Fruit fly (Drosophila melanogaster) whole organism, embryonic: Measurements from ENCODE around the gene CG34030.

Experiments used
- BEAF-32 ChIP-seq: fragments of 200-800 bp; sonication (Bioruptor generic); optimal IDR thresholded peaks from 3 replicates; lab custom pipeline; 2017; ENCODE audit warnings: missing biosample characterization, missing genetic modification characterization, mild to moderate bottlenecking, moderate library complexity, missing genetic modification reagents
- BtbVII ChIP-seq: fragments of 200-800 bp; sonication (Bioruptor generic); optimal IDR thresholded peaks from 3 replicates; lab custom pipeline; 2017; ENCODE audit warnings: missing biosample characterization, mild to moderate bottlenecking, missing genetic modification characterization
- C15 ChIP-seq: fragments of 200-800 bp; sonication (Bioruptor generic); IDR thresholded peaks from 3 replicates; pipeline ENCODE4 v1.3.6; 2022; ENCODE audit warnings: missing biosample characterization, missing genetic modification characterization
- CG10462 ChIP-seq: fragments of 200-800 bp; sonication (Bioruptor generic); optimal IDR thresholded peaks from 2 replicates; lab custom pipeline; 2016; ENCODE audit warnings: missing biosample characterization, missing genetic modification characterization
- CG10654 ChIP-seq: fragments of 200-800 bp; sonication (Bioruptor generic); optimal IDR thresholded peaks from 2 replicates; lab custom pipeline; 2016; ENCODE audit warnings: missing biosample characterization, missing genetic modification characterization
- CG11504 ChIP-seq: fragments of 200-800 bp; sonication (Bioruptor generic); optimal IDR thresholded peaks from 3 replicates; lab custom pipeline; 2019; ENCODE audit warnings: missing biosample characterization, mild to moderate bottlenecking, missing genetic modification characterization, moderate library complexity
- CG15011 ChIP-seq: fragments of 200-800 bp; sonication (Bioruptor generic); optimal IDR thresholded peaks from 3 replicates; lab custom pipeline; 2018; ENCODE audit warnings: missing biosample characterization, mild to moderate bottlenecking, missing genetic modification characterization
- CG15479 ChIP-seq: fragments of 200-800 bp; sonication (Bioruptor generic); optimal IDR thresholded peaks from 3 replicates; lab custom pipeline; 2019; ENCODE audit warnings: missing biosample characterization, mild to moderate bottlenecking, missing genetic modification characterization, moderate library complexity
- CG2116 ChIP-seq: fragments of 200-800 bp; sonication (Bioruptor generic); optimal IDR thresholded peaks from 3 replicates; lab custom pipeline; 2018; ENCODE audit warnings: missing biosample characterization, mild to moderate bottlenecking, missing genetic modification characterization
- CG2202 ChIP-seq: fragments of 200-800 bp; sonication (Bioruptor generic); optimal IDR thresholded peaks from 2 replicates; lab custom pipeline; 2018; ENCODE audit warnings: missing biosample characterization, mild to moderate bottlenecking, missing genetic modification characterization
- CG2678 ChIP-seq: fragments of 200-800 bp; sonication (Bioruptor generic); optimal IDR thresholded peaks from 3 replicates; lab custom pipeline; 2019; ENCODE audit warnings: missing biosample characterization, mild to moderate bottlenecking, missing genetic modification characterization, moderate library complexity
- CG2889 ChIP-seq: fragments of 200-800 bp; sonication (Bioruptor generic); IDR thresholded peaks from 3 replicates; pipeline ENCODE4 v1.3.6; 2022; ENCODE audit warnings: missing biosample characterization, missing genetic modification characterization
- CG32772 ChIP-seq: fragments of 200-800 bp; sonication (Bioruptor generic); IDR thresholded peaks from 2 replicates; pipeline ENCODE4 v1.3.6; 2022; ENCODE audit warnings: missing biosample characterization, missing genetic modification characterization
- CG4707 ChIP-seq: fragments of 200-800 bp; sonication (Bioruptor generic); optimal IDR thresholded peaks from 2 replicates; lab custom pipeline; 2018; ENCODE audit warnings: missing biosample characterization, mild to moderate bottlenecking, missing genetic modification characterization, moderate library complexity
- CG4820 ChIP-seq: fragments of 200-800 bp; sonication (Bioruptor generic); optimal IDR thresholded peaks from 3 replicates; lab custom pipeline; 2016; ENCODE audit warnings: missing biosample characterization, missing genetic modification characterization
- CG7372 ChIP-seq: fragments of 200-800 bp; sonication (Bioruptor generic); IDR thresholded peaks from 2 replicates; pipeline ENCODE4 v1.3.6; 2022; ENCODE audit warnings: missing biosample characterization, missing genetic modification characterization
- CG8281 ChIP-seq: fragments of 200-800 bp; sonication (Bioruptor generic); optimal IDR thresholded peaks from 2 replicates; lab custom pipeline; 2018; ENCODE audit warnings: missing biosample characterization, mild to moderate bottlenecking, missing genetic modification characterization, moderate library complexity
- CG9932 ChIP-seq: fragments of 200-800 bp; sonication (Bioruptor generic); IDR thresholded peaks from 2 replicates; pipeline ENCODE4 v1.3.6; 2022; ENCODE audit warnings: missing biosample characterization, missing genetic modification characterization
- CHES-1-like ChIP-seq: fragments of 200-800 bp; sonication (Bioruptor generic); optimal IDR thresholded peaks from 2 replicates; lab custom pipeline; 2016; ENCODE audit warnings: missing biosample characterization, missing genetic modification characterization
- Camta ChIP-seq: fragments of 200-800 bp; sonication (Bioruptor generic); optimal IDR thresholded peaks from 2 replicates; lab custom pipeline; 2016; ENCODE audit warnings: missing biosample characterization, missing genetic modification characterization
- CkIIα-i1 ChIP-seq: fragments of 200-800 bp; sonication (Bioruptor generic); IDR thresholded peaks from 2 replicates; pipeline ENCODE4 v1.3.6; 2022; ENCODE audit warnings: missing biosample characterization, missing genetic modification characterization
- Dfd ChIP-seq, 2 experiments: fragments of >200 bp; optimal IDR thresholded peaks; 2 replicates each; lab custom pipeline; 2017; ENCODE audit warnings: missing biosample characterization in 2 of 2, missing genetic modification characterization in 2 of 2
- Dip2 ChIP-seq: fragments of 200-800 bp; sonication (Bioruptor generic); IDR thresholded peaks from 2 replicates; pipeline ENCODE4 v1.3.6; 2022; ENCODE audit warnings: missing biosample characterization, missing genetic modification characterization
- Ets65A ChIP-seq: fragments of 200-800 bp; sonication (Bioruptor generic); peaks from one replicate; lab custom pipeline; 2016; ENCODE audit warnings: missing biosample characterization, missing genetic modification characterization
- HLHmδ ChIP-seq: fragments of 200-800 bp; sonication (Bioruptor generic); optimal IDR thresholded peaks from 2 replicates; lab custom pipeline; 2018; ENCODE audit warnings: missing biosample characterization, mild to moderate bottlenecking, missing genetic modification characterization, moderate library complexity
- Hr3 ChIP-seq: fragments of 200-800 bp; sonication (Bioruptor generic); optimal IDR thresholded peaks from 3 replicates; lab custom pipeline; 2016; ENCODE audit warnings: missing biosample characterization, missing genetic modification characterization
- MBD-R2 ChIP-seq: fragments of 200-800 bp; sonication (Bioruptor generic); IDR thresholded peaks from 2 replicates; pipeline ENCODE4 v1.3.6; 2022; ENCODE audit warnings: missing biosample characterization, missing genetic modification characterization
- MESR4 ChIP-seq: fragments of 200-800 bp; sonication (Bioruptor generic); optimal IDR thresholded peaks from 2 replicates; lab custom pipeline; 2018; ENCODE audit warnings: missing biosample characterization, mild to moderate bottlenecking, missing genetic modification characterization, moderate library complexity
- Nf-YB ChIP-seq: fragments of 200-800 bp; sonication (Bioruptor generic); optimal IDR thresholded peaks from 3 replicates; lab custom pipeline; 2019; ENCODE audit warnings: missing biosample characterization, mild to moderate bottlenecking, missing genetic modification characterization, moderate library complexity
- Optix ChIP-seq: fragments of 200-800 bp; sonication (Bioruptor generic); IDR thresholded peaks from 3 replicates; pipeline ENCODE4 v1.3.6; 2022; ENCODE audit warnings: missing biosample characterization, missing genetic modification characterization
- Usf ChIP-seq: fragments of 200-800 bp; sonication (Bioruptor generic); optimal IDR thresholded peaks from 2 replicates; lab custom pipeline; 2017; ENCODE audit warnings: missing genotype, missing biosample characterization, missing genetic modification characterization
- bigmax ChIP-seq: fragments of 200-800 bp; sonication (Bioruptor generic); optimal IDR thresholded peaks from 2 replicates; lab custom pipeline; 2018; ENCODE audit warnings: missing biosample characterization, mild to moderate bottlenecking, missing genetic modification characterization
- cas ChIP-seq: fragments of 200-800 bp; sonication (Bioruptor generic); IDR thresholded peaks from 2 replicates; pipeline ENCODE4 v1.3.6; 2022; ENCODE audit warnings: missing biosample characterization, missing genetic modification characterization
- ci ChIP-seq: fragments of 200-800 bp; sonication (Bioruptor generic); IDR thresholded peaks from 3 replicates; pipeline ENCODE4 v1.3.6; 2022; ENCODE audit warnings: missing biosample characterization, missing genetic modification characterization
- gem ChIP-seq: fragments of 200-800 bp; sonication (Bioruptor generic); optimal IDR thresholded peaks from 2 replicates; lab custom pipeline; 2019; ENCODE audit warnings: missing biosample characterization, mild to moderate bottlenecking, missing genetic modification characterization, moderate library complexity
- grau ChIP-seq: fragments of 200-800 bp; optimal IDR thresholded peaks from 3 replicates; lab custom pipeline; 2019; ENCODE audit warnings: missing biosample characterization, mild to moderate bottlenecking, missing genetic modification characterization, moderate library complexity
- hbn ChIP-seq: fragments of 200-800 bp; sonication (Bioruptor generic); IDR thresholded peaks from 2 replicates; pipeline ENCODE4 v1.3.6; 2022; ENCODE audit warnings: missing biosample characterization, missing genetic modification characterization; ENCODE audit not compliant: partially characterized antibody
- ind ChIP-seq: fragments of 200-800 bp; sonication (Bioruptor generic); optimal IDR thresholded peaks from 3 replicates; lab custom pipeline; 2016; ENCODE audit warnings: missing biosample characterization, missing genetic modification characterization
- ken ChIP-seq: fragments of 200-800 bp; sonication (Bioruptor generic); IDR thresholded peaks from 3 replicates; pipeline ENCODE4 v1.3.6; 2022; ENCODE audit warnings: missing biosample characterization, missing genetic modification characterization
- klu ChIP-seq: fragments of 200-800 bp; sonication (Bioruptor generic); IDR thresholded peaks from 2 replicates; pipeline ENCODE4 v1.3.6; 2022; ENCODE audit warnings: missing biosample characterization, missing genetic modification characterization
- lab ChIP-seq: fragments of 200-800 bp; sonication (Bioruptor generic); optimal IDR thresholded peaks from 3 replicates; lab custom pipeline; 2017; ENCODE audit warnings: missing biosample characterization, missing genetic modification characterization, mild to moderate bottlenecking, moderate library complexity, missing genetic modification reagents
- lmd ChIP-seq: fragments of 200-800 bp; sonication (Bioruptor generic); IDR thresholded peaks from 2 replicates; pipeline ENCODE4 v1.3.6; 2022; ENCODE audit warnings: missing biosample characterization, missing genetic modification characterization
- mirr ChIP-seq: fragments of 200-800 bp; sonication (Bioruptor generic); optimal IDR thresholded peaks from 3 replicates; lab custom pipeline; 2018; ENCODE audit warnings: missing biosample characterization, mild to moderate bottlenecking, missing genetic modification characterization
- org-1 ChIP-seq: fragments of 200-800 bp; sonication (Bioruptor generic); optimal IDR thresholded peaks from 2 replicates; lab custom pipeline; 2017; ENCODE audit warnings: missing biosample characterization, missing genetic modification characterization
- peb ChIP-seq: fragments of 200-800 bp; sonication (Bioruptor generic); IDR thresholded peaks from 2 replicates; pipeline ENCODE4 v1.3.6; 2022; ENCODE audit warnings: missing biosample characterization, missing genetic modification characterization
- pnt ChIP-seq: fragments of 200-800 bp; sonication (Bioruptor generic); optimal IDR thresholded peaks from 3 replicates; lab custom pipeline; 2016; ENCODE audit warnings: missing biosample characterization, missing genetic modification characterization
- sc ChIP-seq, 3 experiments: fragments of >200 bp in 2 of 3; fragments of 200-800 bp in 1 of 3; sonication (Bioruptor generic) in 1 of 3; optimal IDR thresholded peaks; 2 replicates in 2 of 3; 3 replicates in 1 of 3; lab custom pipeline; 2017; ENCODE audit warnings: mild to moderate bottlenecking in 1 of 3, missing biosample characterization in 1 of 3, missing genetic modification characterization in 1 of 3, missing genetic modification reagents in 1 of 3
- scrt ChIP-seq: fragments of 200-800 bp; sonication (Bioruptor generic); optimal IDR thresholded peaks from 2 replicates; lab custom pipeline; 2018; ENCODE audit warnings: missing biosample characterization, mild to moderate bottlenecking, missing genetic modification characterization, moderate library complexity
- sens ChIP-seq: fragments of 200-800 bp; sonication (Bioruptor generic); peaks from one replicate; lab custom pipeline; 2016; ENCODE audit warnings: missing biosample characterization, missing genetic modification characterization
- shn ChIP-seq: fragments of 200-800 bp; sonication (Bioruptor generic); optimal IDR thresholded peaks from 3 replicates; lab custom pipeline; 2016; ENCODE audit warnings: missing biosample characterization, missing genetic modification characterization
- unpg ChIP-seq: fragments of 200-800 bp; sonication (Bioruptor generic); optimal IDR thresholded peaks from 3 replicates; lab custom pipeline; 2018; ENCODE audit warnings: missing biosample characterization, mild to moderate bottlenecking, missing genetic modification characterization, moderate library complexity
- yki ChIP-seq: fragments of >200 bp; optimal IDR thresholded peaks from 3 replicates; lab custom pipeline; 2018

CG34030 gene

dm6 chr3L:7087347-7087746 is 12.3 kb upstream of the CG34030 start (continued):
- no peak for TF ChIP-seq MESR4 (GFP tag; lab: Kevin White, UChicago)
- TF ChIP-seq shn (GFP tag; lab: Kevin White, UChicago) = no peak
- TF ChIP-seq CkIIα-i1 (GFP tag; lab: Robert Waterston, UW) = no peak
- TF ChIP-seq pnt (GFP tag; lab: Kevin White, UChicago) = no peak
- TF ChIP-seq ind (GFP tag; lab: Kevin White, UChicago) = no peak
- TF ChIP-seq sc (optimal IDR thresholded peaks at IDR 0.05; lab: Kevin White, UChicago) = no peak
- no peak for TF ChIP-seq sc (GFP tag; optimal IDR thresholded peaks at IDR 0.05; lab: Kevin White, UChicago)
- TF ChIP-seq org-1 = no peak
- no peak for TF ChIP-seq cas (GFP tag; lab: Robert Waterston, UW)
- TF ChIP-seq CG8281 (tag; lab: Kevin White, UChicago) = no peak
- no peak for TF ChIP-seq lab
- peak; percentile 21 for TF ChIP-seq CG2678
- no peak for TF ChIP-seq CG10462 (GFP tag; lab: Kevin White, UChicago)
- TF ChIP-seq CG10654 = no peak
- no peak for TF ChIP-seq unpg
- TF ChIP-seq CG7372 = 0 out of 2 replicates have a peak, but pooled peaks have one; percentile 37
- TF ChIP-seq CG11504 = peak; percentile 39
- TF ChIP-seq grau (tag; lab: Kevin White, UChicago) = no peak
- no peak for TF ChIP-seq CG2202 (tag; lab: Kevin White, UChicago)
- no peak for TF ChIP-seq scrt (GFP tag; lab: Kevin White, UChicago)
- no peak for TF ChIP-seq klu (GFP tag; lab: Robert Waterston, UW)
- TF ChIP-seq hbn = no peak
- no peak for TF ChIP-seq MBD-R2
- TF ChIP-seq CG15011 (GFP tag; lab: Kevin White, UChicago) = no peak
- no peak for TF ChIP-seq CG4707
- no peak for TF ChIP-seq peb (GFP tag; lab: Robert Waterston, UW)
- TF ChIP-seq ken (GFP tag; lab: Robert Waterston, UW) = no peak
- no peak for TF ChIP-seq CG2116
- TF ChIP-seq bigmax = no peak
- no peak for TF ChIP-seq Dfd (GFP tag; optimal IDR thresholded peaks at IDR 0.05; lab: Kevin White, UChicago)
- TF ChIP-seq lmd (GFP tag; lab: Robert Waterston, UW) = peak; percentile 34; the same call in 1 of the 2 replicates
- TF ChIP-seq Ets65A = peak; percentile 80
- TF ChIP-seq Camta (GFP tag; lab: Kevin White, UChicago) = no peak
- TF ChIP-seq ci (GFP tag; lab: Robert Waterston, UW) = no peak
- TF ChIP-seq Nf-YB = no peak
- no peak for TF ChIP-seq CG9932 (GFP tag; lab: Robert Waterston, UW)
- TF ChIP-seq CG2889 (GFP tag; lab: Robert Waterston, UW) = no peak
- TF ChIP-seq Hr3 (GFP tag; lab: Kevin White, UChicago) = no peak
- no peak for TF ChIP-seq Optix (GFP tag; lab: Robert Waterston, UW)
- TF ChIP-seq BEAF-32 (GFP tag; lab: Kevin White, UChicago) = no peak
- TF ChIP-seq Dip2 (GFP tag; lab: Robert Waterston, UW) = no peak
- TF ChIP-seq yki (lab: Kevin White, UChicago) = no peak
- TF ChIP-seq HLHmδ (GFP tag; lab: Kevin White, UChicago) = no peak
- peak; percentile 23 for TF ChIP-seq gem (tag; lab: Kevin White, UChicago)
- TF ChIP-seq CHES-1-like (GFP tag; lab: Kevin White, UChicago) = no peak
- TF ChIP-seq CG15479 (GFP tag; lab: Kevin White, UChicago) = no peak
- TF ChIP-seq CG32772 (GFP tag; lab: Robert Waterston, UW) = 0 out of 2 replicates have a peak, but pooled peaks have one; percentile 24
- TF ChIP-seq sens (GFP tag; lab: Kevin White, UChicago) = peak; percentile 4
- TF ChIP-seq CG4820 (GFP tag; lab: Kevin White, UChicago) = no peak
- TF ChIP-seq mirr (GFP tag; lab: Kevin White, UChicago) = no peak
- no peak for TF ChIP-seq BtbVII (GFP tag; lab: Kevin White, UChicago)
- no peak for TF ChIP-seq C15 (GFP tag; lab: Robert Waterston, UW)
- no peak for TF ChIP-seq Usf (GFP tag; lab: Kevin White, UChicago)
